Worm (Caenorhabditis elegans): Measurements from ENCODE around the gene nrx-1.

DNA sequence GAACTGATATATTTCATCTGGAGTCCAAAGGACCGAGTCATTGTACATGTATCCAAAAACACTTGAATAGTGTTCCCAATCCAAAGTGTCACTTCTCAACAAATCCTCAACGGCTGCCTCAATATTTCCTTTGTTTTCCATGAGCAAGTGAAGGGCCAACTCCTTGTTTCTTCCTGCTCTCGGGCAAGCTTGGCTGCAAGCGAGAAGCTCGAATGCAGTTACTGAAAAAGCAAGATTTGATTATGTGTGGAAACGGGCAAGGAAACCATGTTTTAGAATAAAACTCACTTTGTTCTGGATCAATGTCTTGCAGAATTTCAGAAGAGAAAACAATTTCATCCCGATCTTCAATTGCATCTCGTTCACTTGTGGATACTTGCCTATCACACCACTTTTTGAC lies 29.4 kb downstream of the nrx-1 start:
- TF ChIP-seq aptf-2 (GFP tag; conservative IDR thresholded peaks at IDR 0.05) (no peak), mel-28 (tag; optimal IDR thresholded peaks at IDR 0.05; ENCODE audit: borderline replicate concordance) (no peak), attf-3 (GFP tag; conservative IDR thresholded peaks at IDR 0.05) (no peak), snpc-4 (GFP tag; optimal IDR thresholded peaks at IDR 0.05) (no peak), snpc-4 (tag; optimal IDR thresholded peaks at IDR 0.05) (no peak), F23B12.7 (tag; optimal IDR thresholded peaks at IDR 0.05; ENCODE audit: insufficient read depth) (no peak), unc-130 (GFP tag; optimal IDR thresholded peaks at IDR 0.05) (no peak)
